Worm (Caenorhabditis elegans) whole organism, L1 larva: ENCODE results near the gene apc-2.

Experiments
- C04F5.9 ChIP-seq: sonication (generic microtip); optimal IDR thresholded peaks from 2 replicates; lab custom pipeline; 2016; ENCODE audit warnings: missing genetic modification characterization, missing compliant biosample characterization
- C16A3.4 ChIP-seq: fragments of 150-350 bp; optimal IDR thresholded peaks from 2 replicates; lab custom pipeline; 2014; ENCODE audit warnings: missing biosample characterization, missing genetic modification characterization
- C34B4.2 ChIP-seq: sonication (generic microtip); optimal IDR thresholded peaks from 2 replicates; lab custom pipeline; 2017; ENCODE audit warnings: mild to moderate bottlenecking, missing genetic modification characterization, missing compliant biosample characterization
- aly-2 ChIP-seq: fragments of 150-350 bp; optimal IDR thresholded peaks from 2 replicates; lab custom pipeline; 2014; ENCODE audit warnings: missing biosample characterization, missing genetic modification characterization
- blmp-1 ChIP-seq: fragments of 150-350 bp; optimal IDR thresholded peaks from 2 replicates; lab custom pipeline; 2014; ENCODE audit warnings: missing biosample characterization, missing genetic modification characterization
- ceh-63 ChIP-seq: fragments of 200-800 bp; sonication (Bioruptor generic); optimal IDR thresholded peaks from 2 replicates; lab custom pipeline; 2018; ENCODE audit warnings: mild to moderate bottlenecking, missing genetic modification characterization, missing compliant biosample characterization
- ceh-82 ChIP-seq, 3 experiments: fragments of 150-350 bp in 1 of 3; sonication (generic microtip) in 2 of 3; optimal IDR thresholded peaks; 2 replicates each; lab custom pipeline; 2014 to 2017; ENCODE audit warnings: missing biosample characterization in 3 of 3, missing genetic modification characterization in 3 of 3
- ceh-88 ChIP-seq: fragments of 200-800 bp; sonication (Bioruptor generic); IDR thresholded peaks from 2 replicates; pipeline ENCODE4 v1.3.6; 2022; ENCODE audit warnings: missing genetic modification characterization, missing compliant biosample characterization
- ceh-90 ChIP-seq: sonication (generic microtip); optimal IDR thresholded peaks from 2 replicates; lab custom pipeline; 2016; ENCODE audit warnings: missing genetic modification characterization, missing compliant biosample characterization
- ces-1 ChIP-seq: fragments of 150-350 bp; optimal IDR thresholded peaks from 2 replicates; lab custom pipeline; 2014; ENCODE audit warnings: missing biosample characterization, missing genetic modification reagents, missing genetic modification characterization
- efl-1 ChIP-seq, 4 experiments: fragments of 150-350 bp; optimal IDR thresholded peaks in 3 of 4; peaks in 1 of 4; 1 replicate in 1 of 4; 2 replicates in 3 of 4; lab custom pipeline; 2014; ENCODE audit warnings: missing biosample characterization in 2 of 4, missing genetic modification characterization in 2 of 4, missing genetic modification reagents in 2 of 4
- elt-3 ChIP-seq, 6 experiments: fragments of 150-350 bp in 1 of 6; sonication (generic microtip); optimal IDR thresholded peaks; 2 replicates each; lab custom pipeline; 2017 to 2018; ENCODE audit warnings: missing biosample characterization in 6 of 6, missing genetic modification characterization in 6 of 6, inconsistent platforms in 1 of 6
- ets-5 ChIP-seq: fragments of 200-800 bp; sonication (Bioruptor generic); IDR thresholded peaks from 2 replicates; pipeline ENCODE4 v1.3.6; 2022; ENCODE audit warnings: missing genetic modification characterization, missing compliant biosample characterization
- grh-1 ChIP-seq: fragments of 200-800 bp; sonication (Bioruptor generic); IDR thresholded peaks from 2 replicates; pipeline ENCODE4 v1.3.6; 2022; ENCODE audit warnings: missing genetic modification reagents, missing genetic modification characterization, missing compliant biosample characterization
- hlh-17 ChIP-seq: fragments of 200-800 bp; sonication (Bioruptor generic); optimal IDR thresholded peaks from 2 replicates; lab custom pipeline; 2018; ENCODE audit warnings: missing genetic modification characterization, mild to moderate bottlenecking, missing compliant biosample characterization, moderate library complexity, borderline replicate concordance
- hlh-4 ChIP-seq: sonication (generic microtip); optimal IDR thresholded peaks from 2 replicates; lab custom pipeline; 2016; ENCODE audit warnings: mild to moderate bottlenecking, missing genetic modification characterization, missing compliant biosample characterization
- jun-1 ChIP-seq: fragments of 150-350 bp; optimal IDR thresholded peaks from 2 replicates; lab custom pipeline; 2014; ENCODE audit warnings: missing biosample characterization, missing genetic modification reagents, missing genetic modification characterization
- lin-13 ChIP-seq: fragments of 150-350 bp; optimal IDR thresholded peaks from 2 replicates; lab custom pipeline; 2014; ENCODE audit warnings: missing biosample characterization, missing genetic modification reagents, missing genetic modification characterization
- lin-14 ChIP-seq: fragments of 200-800 bp; sonication (Bioruptor generic); optimal IDR thresholded peaks from 2 replicates; lab custom pipeline; 2018; ENCODE audit warnings: mild to moderate bottlenecking, missing genetic modification characterization, moderate library complexity, missing compliant biosample characterization
- lin-15B ChIP-seq: fragments of 150-350 bp; sonication (generic microtip); optimal IDR thresholded peaks from 3 replicates; lab custom pipeline; 2014; ENCODE audit warnings: missing biosample characterization, missing genetic modification characterization
- lin-39 ChIP-seq: fragments of 150-350 bp; optimal IDR thresholded peaks from 2 replicates; lab custom pipeline; 2014; ENCODE audit warnings: missing biosample characterization, missing genetic modification reagents, missing genetic modification characterization
- lir-3 ChIP-seq: sonication (generic microtip); optimal IDR thresholded peaks from 2 replicates; lab custom pipeline; 2016; ENCODE audit warnings: mild to moderate bottlenecking, missing genetic modification characterization, moderate library complexity, missing compliant biosample characterization; ENCODE audit not compliant: poor library complexity
- lsy-2 ChIP-seq, 2 experiments: fragments of 150-350 bp; optimal IDR thresholded peaks; 2 replicates each; lab custom pipeline; 2014; ENCODE audit warnings: missing biosample characterization in 2 of 2, missing genetic modification characterization in 2 of 2
- mep-1 ChIP-seq: fragments of 150-350 bp; optimal IDR thresholded peaks from 2 replicates; lab custom pipeline; 2014; ENCODE audit warnings: missing biosample characterization, missing genetic modification characterization
- nhr-12 ChIP-seq: sonication (generic microtip); optimal IDR thresholded peaks from 2 replicates; lab custom pipeline; 2017; ENCODE audit warnings: missing biosample characterization, missing genetic modification characterization
- nhr-19 ChIP-seq: fragments of 200-800 bp; sonication (Bioruptor generic); conservative IDR thresholded peaks from 2 replicates; pipeline ENCODE4 v1.3.6; 2022; ENCODE audit warnings: missing genetic modification characterization, missing compliant biosample characterization
- nhr-20 ChIP-seq: sonication (generic microtip); optimal IDR thresholded peaks from 2 replicates; lab custom pipeline; 2016; ENCODE audit warnings: mild to moderate bottlenecking, missing genetic modification characterization, missing compliant biosample characterization
- nhr-47 ChIP-seq: sonication (generic microtip); optimal IDR thresholded peaks from 2 replicates; lab custom pipeline; 2016; ENCODE audit warnings: mild to moderate bottlenecking, missing genetic modification characterization, moderate library complexity, missing compliant biosample characterization
- nhr-71 ChIP-seq: sonication (generic microtip); optimal IDR thresholded peaks from 2 replicates; lab custom pipeline; 2016; ENCODE audit warnings: mild to moderate bottlenecking, missing genetic modification characterization, moderate library complexity, missing compliant biosample characterization
- nhr-76 ChIP-seq: sonication (generic microtip); optimal IDR thresholded peaks from 2 replicates; lab custom pipeline; 2017; ENCODE audit warnings: missing biosample characterization, missing genetic modification characterization
- nhr-85 ChIP-seq: sonication (generic microtip); peaks from one replicate; lab custom pipeline; 2016; ENCODE audit warnings: missing genetic modification characterization, inconsistent platforms, missing compliant biosample characterization
- nhr-90 ChIP-seq: sonication (generic microtip); optimal IDR thresholded peaks from 2 replicates; lab custom pipeline; 2016; ENCODE audit warnings: mild to moderate bottlenecking, missing genetic modification characterization, missing compliant biosample characterization; ENCODE audit not compliant: poor library complexity
- pag-3 ChIP-seq: sonication (generic microtip); optimal IDR thresholded peaks from 2 replicates; lab custom pipeline; 2017; ENCODE audit warnings: missing genetic modification characterization, mild to moderate bottlenecking, missing compliant biosample characterization, antibody characterized with exemption, borderline replicate concordance; ENCODE audit not compliant: insufficient read depth
- pax-3 ChIP-seq: fragments of 200-800 bp; sonication (Bioruptor generic); optimal IDR thresholded peaks from 2 replicates; lab custom pipeline; 2018; ENCODE audit warnings: mild to moderate bottlenecking, missing genetic modification characterization, moderate library complexity, missing compliant biosample characterization
- rnt-1 ChIP-seq: sonication (generic microtip); optimal IDR thresholded peaks from 2 replicates; lab custom pipeline; 2016; ENCODE audit warnings: mild to moderate bottlenecking, missing genetic modification characterization, moderate library complexity, missing compliant biosample characterization
- skn-1 ChIP-seq: fragments of 150-350 bp; optimal IDR thresholded peaks from 2 replicates; lab custom pipeline; 2014; ENCODE audit warnings: missing biosample characterization, missing genetic modification characterization
- sup-37 ChIP-seq: fragments of 200-800 bp; sonication (Bioruptor generic); optimal IDR thresholded peaks from 2 replicates; lab custom pipeline; 2018; ENCODE audit warnings: mild to moderate bottlenecking, missing genetic modification characterization, missing compliant biosample characterization
- swsn-7 ChIP-seq: sonication (generic microtip); optimal IDR thresholded peaks from 2 replicates; lab custom pipeline; 2016; ENCODE audit warnings: missing genetic modification characterization, missing compliant biosample characterization
- unc-62 ChIP-seq: fragments of 150-350 bp; optimal IDR thresholded peaks from 2 replicates; lab custom pipeline; 2014; ENCODE audit warnings: missing biosample characterization, missing genetic modification reagents, missing genetic modification characterization
- unc-98 ChIP-seq: fragments of 200-800 bp; sonication (Bioruptor generic); IDR thresholded peaks from 2 replicates; pipeline ENCODE4 v1.3.6; 2022; ENCODE audit warnings: missing genetic modification characterization, missing compliant biosample characterization
- xbp-1 ChIP-seq: sonication (generic microtip); optimal IDR thresholded peaks from 2 replicates; lab custom pipeline; 2016; ENCODE audit warnings: missing genetic modification characterization, missing compliant biosample characterization
- zag-1 ChIP-seq: fragments of 150-350 bp; optimal IDR thresholded peaks from 2 replicates; lab custom pipeline; 2014; ENCODE audit warnings: missing biosample characterization, missing genetic modification characterization
- zip-4 ChIP-seq: fragments of 200-800 bp; sonication (Bioruptor generic); optimal IDR thresholded peaks from 2 replicates; lab custom pipeline; 2018; ENCODE audit warnings: mild to moderate bottlenecking, missing genetic modification characterization, moderate library complexity, missing compliant biosample characterization
- ztf-11 ChIP-seq, 2 experiments: sonication (generic microtip); optimal IDR thresholded peaks; 2 replicates each; lab custom pipeline; 2016 to 2017; ENCODE audit warnings: missing genetic modification characterization in 2 of 2, missing biosample characterization in 1 of 2, missing compliant biosample characterization in 1 of 2
- ztf-4 ChIP-seq: fragments of 150-350 bp; optimal IDR thresholded peaks from 2 replicates; lab custom pipeline; 2014; ENCODE audit warnings: missing biosample characterization, missing genetic modification characterization

apc-2 gene

DNA sequence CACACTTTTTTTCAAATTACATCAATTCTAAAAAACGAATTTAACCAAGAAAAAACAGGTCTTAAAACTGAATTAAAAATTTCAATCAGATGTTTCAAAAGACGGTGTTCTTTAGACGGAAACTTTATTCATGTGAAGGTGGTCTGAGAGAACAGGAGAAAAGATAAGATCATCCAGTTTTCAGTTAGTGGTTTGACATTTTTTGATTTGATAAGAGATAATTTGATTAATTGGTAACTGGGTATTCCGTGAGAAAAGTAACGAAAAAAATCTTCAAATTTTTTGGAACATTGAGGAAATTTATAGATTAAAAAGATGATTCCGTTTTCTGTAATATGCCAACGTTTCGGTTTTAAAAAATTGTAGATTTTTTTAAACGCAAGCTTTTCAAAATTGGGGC lies 43.9 kb upstream of the apc-2 start:
- no peak for TF ChIP-seq lin-13 (GFP tag; lab: Kevin White, UChicago)
- no peak for TF ChIP-seq efl-1 (optimal IDR thresholded peaks at IDR 0.05; lab: Kevin White, UChicago)
- TF ChIP-seq efl-1 (GFP tag; optimal IDR thresholded peaks at IDR 0.05 in 1 of 2; lab: Kevin White, UChicago): peak in 1 of 2 experiments; percentile 63
- peak in 4 of 6 experiments; percentile 1 to 80 (median 54) for TF ChIP-seq elt-3 (tag; optimal IDR thresholded peaks at IDR 0.05; lab: Kevin White, UChicago)
- no peak for TF ChIP-seq ets-5
- TF ChIP-seq nhr-12 (tag; lab: Kevin White, UChicago): no peak
- no peak for TF ChIP-seq lin-39 (tag; lab: Kevin White, UChicago)
- TF ChIP-seq pax-3 (tag; lab: Kevin White, UChicago): no peak
- no peak for TF ChIP-seq mep-1 (tag; lab: Kevin White, UChicago)
- peak; percentile 35 for TF ChIP-seq blmp-1
- no peak for TF ChIP-seq C34B4.2 (tag; lab: Kevin White, UChicago)
- TF ChIP-seq nhr-85 (tag; lab: Kevin White, UChicago): peak; percentile 50
- TF ChIP-seq nhr-20 (tag; lab: Kevin White, UChicago): no peak
- no peak for TF ChIP-seq ces-1 (GFP tag; lab: Kevin White, UChicago)
- TF ChIP-seq grh-1: no peak

DNA sequence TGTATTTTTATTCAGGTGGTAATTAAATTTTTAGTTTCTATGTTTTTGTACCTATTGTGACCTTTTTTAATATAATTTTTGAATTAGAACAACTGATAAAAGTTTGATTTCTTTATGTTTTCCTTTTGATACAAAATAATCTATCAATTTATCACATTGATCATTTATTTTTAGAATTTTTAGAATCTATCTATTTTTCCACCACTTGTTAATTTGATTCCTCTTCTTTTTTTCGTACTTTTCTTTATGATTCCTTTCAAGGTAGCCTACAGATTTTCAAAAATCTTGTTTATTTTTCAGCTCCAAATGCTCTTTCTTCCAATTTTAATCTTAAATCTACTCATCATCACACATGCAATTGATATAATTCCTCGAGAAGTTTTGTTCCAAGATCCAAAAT lies 42.5 kb upstream of the apc-2 start, which contains the start of gene dpf-6:
Gene dpf-6, plus strand, starts transcription at position 301 of the 400 bp plus-strand sequence.
- TF ChIP-seq zag-1 (no peak), unc-62 (GFP tag; lab: Kevin White, UChicago) (no peak), nhr-85 (tag; lab: Kevin White, UChicago) (no peak), ztf-4 (tag; lab: Kevin White, UChicago) (no peak), hlh-4 (tag; lab: Kevin White, UChicago) (no peak), aly-2 (no peak)

- no peak for TF ChIP-seq ceh-82 (tag; optimal IDR thresholded peaks at IDR 0.05; lab: Kevin White, UChicago)
- TF ChIP-seq lir-3 (tag; lab: Kevin White, UChicago): no peak
- TF ChIP-seq lsy-2 (tag; optimal IDR thresholded peaks at IDR 0.05; lab: Kevin White, UChicago): no peak
- no peak for TF ChIP-seq skn-1 (tag; lab: Kevin White, UChicago)
- TF ChIP-seq C16A3.4 (tag; lab: Kevin White, UChicago): no peak
- no peak for TF ChIP-seq rnt-1 (tag; lab: Kevin White, UChicago)
- no peak for TF ChIP-seq ceh-63
- TF ChIP-seq unc-98 (GFP tag; lab: Robert Waterston, UW): no peak
- TF ChIP-seq pag-3 (tag; lab: Kevin White, UChicago): no peak
- TF ChIP-seq nhr-76 (tag; lab: Kevin White, UChicago): no peak
- no peak for TF ChIP-seq lin-14 (GFP tag; lab: Kevin White, UChicago)
- no peak for TF ChIP-seq nhr-90 (tag; lab: Kevin White, UChicago)
- TF ChIP-seq C04F5.9 (tag; lab: Kevin White, UChicago): no peak
- no peak for TF ChIP-seq mep-1 (tag; lab: Kevin White, UChicago)
- TF ChIP-seq nhr-71 (tag; lab: Kevin White, UChicago): no peak
- TF ChIP-seq ztf-4 (tag; lab: Kevin White, UChicago): no peak
- TF ChIP-seq ceh-90: no peak
Measured at ce11 chrIII:8042775-8043174, 37.7 kb upstream of the apc-2 start, which contains the start of gene K12H4.6. Gene K12H4.6 (minus strand): TSS chrIII:8042875.

DNA sequence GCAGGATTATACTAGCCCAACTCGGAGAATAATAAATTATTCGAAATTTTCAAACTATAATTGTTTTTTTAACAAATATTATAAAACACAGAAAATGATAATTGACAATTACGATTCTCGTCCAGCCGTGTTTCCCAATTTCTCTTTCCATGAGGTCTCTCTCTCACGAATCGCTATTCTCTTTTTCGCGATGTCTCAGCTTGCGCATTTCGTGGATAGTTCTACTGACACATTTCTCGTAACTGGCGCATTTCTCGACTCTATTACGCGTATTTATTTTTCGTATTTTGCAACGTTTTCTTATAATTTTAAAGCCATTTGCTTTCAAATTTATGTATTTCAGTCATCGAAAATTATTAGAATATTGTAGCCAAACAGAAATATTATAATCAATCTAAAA lies 36.6 kb upstream of the apc-2 start:
- peak; percentile 96 for TF ChIP-seq nhr-47
- TF ChIP-seq nhr-19: peak; percentile 94
- TF ChIP-seq C34B4.2 (tag; lab: Kevin White, UChicago): no peak
- peak; percentile 99 for TF ChIP-seq ceh-82 (tag; optimal IDR thresholded peaks at IDR 0.05; lab: Kevin White, UChicago)
- peak; percentile 97 for TF ChIP-seq jun-1
- peak; percentile 99 for TF ChIP-seq rnt-1 (tag; lab: Kevin White, UChicago)
- TF ChIP-seq nhr-71 (tag; lab: Kevin White, UChicago): peak; percentile 98
- peak; percentile 98 for TF ChIP-seq lin-14 (GFP tag; lab: Kevin White, UChicago)
- TF ChIP-seq C04F5.9 (tag; lab: Kevin White, UChicago): peak; percentile 91
- peak; percentile 95 for TF ChIP-seq swsn-7
- peak; percentile 97 for TF ChIP-seq zag-1
- TF ChIP-seq ceh-88 (GFP tag; lab: Robert Waterston, UW): peak; percentile 92
- peak; percentile 69 for TF ChIP-seq lin-39 (tag; lab: Kevin White, UChicago)
- peak; percentile 39 for TF ChIP-seq sup-37
- TF ChIP-seq zip-4 (GFP tag; lab: Kevin White, UChicago): peak; percentile 49
- peak in 1 of 2 experiments; percentile 93 for TF ChIP-seq ztf-11 (tag; optimal IDR thresholded peaks at IDR 0.05; lab: Kevin White, UChicago)
- TF ChIP-seq lin-15B (tag; lab: Kevin White, UChicago): peak; percentile 98
- TF ChIP-seq pag-3 (tag; lab: Kevin White, UChicago): no peak
- no peak for TF ChIP-seq hlh-17
- TF ChIP-seq xbp-1 (tag; lab: Kevin White, UChicago): peak; percentile 96
